Fruit fly (Drosophila melanogaster) whole organism, pupa: ENCODE data around the gene CG17826.

Experiments
- CG10348 ChIP-seq: fragments of 200-800 bp; sonication (Bioruptor generic); IDR thresholded peaks from 2 replicates; pipeline ENCODE4 v1.3.6; 2022; ENCODE audit warnings: missing biosample characterization, missing genetic modification characterization
- CG12605 ChIP-seq: fragments of 200-800 bp; sonication (Bioruptor generic); IDR thresholded peaks from 2 replicates; pipeline ENCODE4 v1.3.6; 2022; ENCODE audit warnings: missing biosample characterization, missing genetic modification characterization
- CG13204 ChIP-seq: fragments of 200-800 bp; sonication (Bioruptor generic); optimal IDR thresholded peaks from 2 replicates; lab custom pipeline; 2018; ENCODE audit warnings: missing biosample characterization, mild to moderate bottlenecking, missing genetic modification characterization, moderate library complexity
- CG14655 ChIP-seq: fragments of 200-800 bp; sonication (Bioruptor generic); optimal IDR thresholded peaks from 3 replicates; lab custom pipeline; 2017; ENCODE audit warnings: mild to moderate bottlenecking, missing biosample characterization, missing genetic modification reagents, missing genetic modification characterization
- CG15710 ChIP-seq: fragments of 200-800 bp; sonication (Bioruptor generic); optimal IDR thresholded peaks from 2 replicates; lab custom pipeline; 2018; ENCODE audit warnings: missing biosample characterization, mild to moderate bottlenecking, missing genetic modification characterization, moderate library complexity
- CG17806 ChIP-seq: fragments of 200-800 bp; sonication (Bioruptor generic); optimal IDR thresholded peaks from 2 replicates; lab custom pipeline; 2018; ENCODE audit warnings: missing biosample characterization, mild to moderate bottlenecking, missing genetic modification characterization, moderate library complexity
- CG32121 ChIP-seq: fragments of 200-800 bp; sonication (Bioruptor generic); IDR thresholded peaks from 2 replicates; pipeline ENCODE4 v1.3.6; 2022; ENCODE audit warnings: missing biosample characterization, missing genetic modification characterization
- CG34367 ChIP-seq: fragments of 200-800 bp; sonication (Bioruptor generic); optimal IDR thresholded peaks from 2 replicates; lab custom pipeline; 2018; ENCODE audit warnings: missing biosample characterization, mild to moderate bottlenecking, missing genetic modification characterization
- CG4496 ChIP-seq: fragments of 200-800 bp; sonication (Bioruptor generic); IDR thresholded peaks from 3 replicates; pipeline ENCODE4 v1.3.6; 2022; ENCODE audit warnings: missing biosample characterization, missing genetic modification characterization
- CG8159 ChIP-seq: fragments of 200-800 bp; sonication (Bioruptor generic); optimal IDR thresholded peaks from 3 replicates; lab custom pipeline; 2018; ENCODE audit warnings: missing biosample characterization, mild to moderate bottlenecking, missing genetic modification characterization, moderate library complexity
- CG8301 ChIP-seq: fragments of 200-800 bp; sonication (Bioruptor generic); optimal IDR thresholded peaks from 2 replicates; lab custom pipeline; 2018; ENCODE audit warnings: missing biosample characterization, mild to moderate bottlenecking, missing genetic modification characterization
- CG9948 ChIP-seq: fragments of 200-800 bp; sonication (Bioruptor generic); optimal IDR thresholded peaks from 2 replicates; lab custom pipeline; 2018; ENCODE audit warnings: missing biosample characterization, mild to moderate bottlenecking, missing genetic modification characterization, moderate library complexity
- D1 ChIP-seq: fragments of 200-800 bp; sonication (Bioruptor generic); optimal IDR thresholded peaks from 2 replicates; lab custom pipeline; 2018; ENCODE audit warnings: missing biosample characterization, mild to moderate bottlenecking, missing genetic modification characterization, moderate library complexity
- EcR ChIP-seq: fragments of 200-800 bp; sonication (Bioruptor generic); optimal IDR thresholded peaks from 3 replicates; lab custom pipeline; 2019; ENCODE audit warnings: missing biosample characterization, missing genetic modification characterization, mild to moderate bottlenecking, moderate library complexity, missing genetic modification reagents
- Ets98B ChIP-seq: fragments of 200-800 bp; sonication (Bioruptor generic); IDR thresholded peaks from 2 replicates; pipeline ENCODE4 v1.3.6; 2022; ENCODE audit warnings: missing biosample characterization, missing genetic modification characterization
- Pif1A ChIP-seq: fragments of 200-800 bp; sonication (Bioruptor generic); optimal IDR thresholded peaks from 3 replicates; lab custom pipeline; 2016; ENCODE audit warnings: missing biosample characterization, missing genetic modification characterization
- Pif1B ChIP-seq: fragments of 200-800 bp; sonication (Bioruptor generic); optimal IDR thresholded peaks from 3 replicates; lab custom pipeline; 2016; ENCODE audit warnings: missing biosample characterization, missing genetic modification characterization
- Snoo ChIP-seq: fragments of 200-800 bp; sonication (Bioruptor generic); optimal IDR thresholded peaks from 3 replicates; lab custom pipeline; 2017; ENCODE audit warnings: missing biosample characterization, mild to moderate bottlenecking, missing genetic modification characterization, inconsistent platforms
- fd96Ca ChIP-seq: fragments of 200-800 bp; sonication (Bioruptor generic); IDR thresholded peaks from 3 replicates; pipeline ENCODE4 v1.3.6; 2022; ENCODE audit warnings: missing biosample characterization, missing genetic modification characterization
- gl ChIP-seq: fragments of 200-800 bp; sonication (Bioruptor generic); optimal IDR thresholded peaks from 2 replicates; lab custom pipeline; 2018; ENCODE audit warnings: missing biosample characterization, mild to moderate bottlenecking, missing genetic modification characterization
- rn ChIP-seq: fragments of 200-800 bp; sonication (Bioruptor generic); IDR thresholded peaks from 2 replicates; pipeline ENCODE4 v1.3.6; 2022; ENCODE audit warnings: missing biosample characterization, missing genetic modification characterization

Gene CG17826

DNA sequence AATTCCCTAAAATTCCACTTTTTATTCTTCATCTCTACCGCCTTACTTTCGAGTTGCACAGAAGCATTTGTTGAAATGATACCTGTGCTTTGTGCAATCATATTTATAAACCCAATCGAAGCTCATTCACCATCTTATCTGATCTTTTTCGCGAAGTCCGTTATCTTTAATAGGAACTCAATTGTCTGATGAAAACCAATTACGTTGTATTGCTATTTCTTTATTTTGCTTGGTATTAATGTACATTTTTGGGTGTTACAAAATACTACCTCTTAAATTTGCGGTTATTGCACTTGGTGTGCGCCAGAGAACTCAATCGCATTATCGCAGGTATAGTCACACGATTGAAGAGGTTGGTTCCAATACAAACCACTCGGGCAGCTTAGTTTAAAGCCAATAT lies 23.2 kb downstream of the CG17826 start, which contains the start of gene Muc68E:
Muc68E (minus strand) TSS at position 101 of the 400 bp plus-strand sequence.
- no peak for TF ChIP-seq CG10348 (GFP tag; lab: Robert Waterston, UW)
- TF ChIP-seq Pif1B, result no peak
- no peak for TF ChIP-seq CG8159
- no peak for TF ChIP-seq Ets98B (GFP tag; lab: Robert Waterston, UW)
- TF ChIP-seq gl (tag; lab: Kevin White, UChicago), result no peak
- no peak for TF ChIP-seq CG14655
- no peak for TF ChIP-seq D1 (tag; lab: Kevin White, UChicago)
- TF ChIP-seq EcR (GFP tag; lab: Kevin White, UChicago), result no peak
- TF ChIP-seq CG4496 (GFP tag; lab: Robert Waterston, UW), result no peak
- TF ChIP-seq CG12605, result no peak
- no peak for TF ChIP-seq CG13204 (GFP tag; lab: Kevin White, UChicago)
- TF ChIP-seq Pif1A (GFP tag; lab: Kevin White, UChicago), result no peak
- no peak for TF ChIP-seq CG8301 (tag; lab: Kevin White, UChicago)
- TF ChIP-seq CG32121 (GFP tag; lab: Robert Waterston, UW), result no peak

dm6 chr3L:11973690-11974089 lies 24.1 kb downstream of the CG17826 start, which contains the start of gene CG42397:
CG42397 (minus strand) TSS chr3L:11973790.
- TF ChIP-seq CG9948 (tag; lab: Kevin White, UChicago) (no peak), fd96Ca (GFP tag; lab: Robert Waterston, UW) (no peak), CG13204 (GFP tag; lab: Kevin White, UChicago) (no peak), CG14655 (no peak), CG10348 (GFP tag; lab: Robert Waterston, UW) (no peak), Snoo (tag; lab: Kevin White, UChicago) (no peak), D1 (tag; lab: Kevin White, UChicago) (no peak), rn (no peak), CG8301 (tag; lab: Kevin White, UChicago) (no peak), Pif1A (GFP tag; lab: Kevin White, UChicago) (no peak), Pif1B (no peak), EcR (GFP tag; lab: Kevin White, UChicago) (no peak), CG15710 (no peak), gl (tag; lab: Kevin White, UChicago) (no peak), CG8159 (no peak)

DNA sequence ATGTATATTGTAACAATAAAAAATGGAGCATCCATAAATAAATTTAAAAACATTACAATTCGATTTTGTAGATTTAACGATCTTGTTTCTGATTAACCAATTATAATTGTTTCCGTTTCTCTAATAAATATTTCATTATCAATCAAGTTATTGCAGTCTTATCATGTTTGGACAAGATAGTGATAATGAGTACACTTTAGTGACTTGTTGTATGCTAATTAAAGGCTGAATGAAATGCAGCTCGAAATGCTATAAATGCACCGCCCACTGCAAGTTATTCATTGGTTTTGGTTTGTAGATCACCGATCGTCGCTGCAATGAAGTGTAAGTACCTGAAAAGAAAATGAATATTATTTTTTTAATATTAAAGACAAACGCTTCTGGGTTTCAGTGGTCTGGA lies 25.0 kb downstream of the CG17826 start, which contains the start of gene CG14125:
CG14125 (plus strand) TSS at position 301 of the 400 bp plus-strand sequence.
- no peak for TF ChIP-seq CG17806 (tag; lab: Kevin White, UChicago)
- no peak for TF ChIP-seq CG10348 (GFP tag; lab: Robert Waterston, UW)
- TF ChIP-seq CG32121 (GFP tag; lab: Robert Waterston, UW), result no peak
- no peak for TF ChIP-seq fd96Ca (GFP tag; lab: Robert Waterston, UW)
- no peak for TF ChIP-seq rn
- TF ChIP-seq Pif1A (GFP tag; lab: Kevin White, UChicago), result no peak
- no peak for TF ChIP-seq CG14655
- no peak for TF ChIP-seq CG8159
- no peak for TF ChIP-seq Pif1B
- no peak for TF ChIP-seq gl (tag; lab: Kevin White, UChicago)
- TF ChIP-seq EcR (GFP tag; lab: Kevin White, UChicago), result no peak
- no peak for TF ChIP-seq Snoo (tag; lab: Kevin White, UChicago)
- TF ChIP-seq CG34367 (tag; lab: Kevin White, UChicago), result no peak
- TF ChIP-seq CG15710, result no peak
- TF ChIP-seq Ets98B (GFP tag; lab: Robert Waterston, UW), result no peak

dm6 chr3L:11975811-11976210 lies 26.2 kb downstream of the CG17826 start, which contains the start of gene CG43896:
CG43896 (plus strand) TSS chr3L:11976111.
- no peak for TF ChIP-seq CG10348 (GFP tag; lab: Robert Waterston, UW)
- TF ChIP-seq CG13204 (GFP tag; lab: Kevin White, UChicago), result no peak
- TF ChIP-seq Pif1B, result no peak
- TF ChIP-seq CG32121 (GFP tag; lab: Robert Waterston, UW), result no peak
- no peak for TF ChIP-seq CG8301 (tag; lab: Kevin White, UChicago)
- TF ChIP-seq fd96Ca (GFP tag; lab: Robert Waterston, UW), result no peak
- TF ChIP-seq gl (tag; lab: Kevin White, UChicago), result no peak
- TF ChIP-seq CG4496 (GFP tag; lab: Robert Waterston, UW), result no peak
- TF ChIP-seq D1 (tag; lab: Kevin White, UChicago), result no peak
- no peak for TF ChIP-seq rn
- TF ChIP-seq CG17806 (tag; lab: Kevin White, UChicago), result no peak
- TF ChIP-seq CG8159, result no peak

dm6 chr3L:11984606-11985005 lies 35.0 kb downstream of the CG17826 start, which contains the start of gene CG6938:
CG6938 (plus strand) TSS chr3L:11984906.
- TF ChIP-seq CG8159 (no peak), CG9948 (tag; lab: Kevin White, UChicago) (no peak), CG8301 (tag; lab: Kevin White, UChicago) (no peak), CG10348 (GFP tag; lab: Robert Waterston, UW) (no peak), rn (no peak), Snoo (tag; lab: Kevin White, UChicago) (no peak), CG32121 (GFP tag; lab: Robert Waterston, UW) (no peak), CG13204 (GFP tag; lab: Kevin White, UChicago) (no peak), gl (tag; lab: Kevin White, UChicago) (no peak)
- TF ChIP-seq, all 21 proteins: peak for 0

dm6 chr3L:11990436-11990835 lies 40.8 kb downstream of the CG17826 start, which contains the start of gene CG6931:
CG6931 (plus strand) TSS chr3L:11990736.
- TF ChIP-seq CG32121 (GFP tag; lab: Robert Waterston, UW) (no peak), Snoo (tag; lab: Kevin White, UChicago) (no peak), CG13204 (GFP tag; lab: Kevin White, UChicago) (no peak), EcR (GFP tag; lab: Kevin White, UChicago) (no peak), Ets98B (GFP tag; lab: Robert Waterston, UW) (no peak), CG12605 (no peak), gl (tag; lab: Kevin White, UChicago) (no peak), CG10348 (GFP tag; lab: Robert Waterston, UW) (no peak), D1 (tag; lab: Kevin White, UChicago) (no peak), CG4496 (GFP tag; lab: Robert Waterston, UW) (no peak), rn (no peak), CG9948 (tag; lab: Kevin White, UChicago) (no peak), CG17806 (tag; lab: Kevin White, UChicago) (no peak), CG34367 (tag; lab: Kevin White, UChicago) (no peak)
